Worm (Caenorhabditis elegans) whole organism, L1 larva: ENCODE results near the gene comt-4.

Experiments used
- C16A3.4 ChIP-seq: fragments of 150-350 bp; optimal IDR thresholded peaks from 2 replicates; lab custom pipeline; 2014; ENCODE audit warnings: missing biosample characterization, missing genetic modification characterization
- ceh-8 ChIP-seq: fragments of 200-800 bp; sonication (Bioruptor generic); optimal IDR thresholded peaks from 2 replicates; lab custom pipeline; 2018; ENCODE audit warnings: mild to moderate bottlenecking, missing genetic modification characterization, moderate library complexity, missing compliant biosample characterization
- ceh-82 ChIP-seq, 3 experiments: fragments of 150-350 bp in 1 of 3; sonication (generic microtip) in 2 of 3; optimal IDR thresholded peaks; 2 replicates each; lab custom pipeline; 2014 to 2017; ENCODE audit warnings: missing biosample characterization in 3 of 3, missing genetic modification characterization in 3 of 3
- ceh-88 ChIP-seq: fragments of 200-800 bp; sonication (Bioruptor generic); IDR thresholded peaks from 2 replicates; pipeline ENCODE4 v1.3.6; 2022; ENCODE audit warnings: missing genetic modification characterization, missing compliant biosample characterization
- hlh-4 ChIP-seq: sonication (generic microtip); optimal IDR thresholded peaks from 2 replicates; lab custom pipeline; 2016; ENCODE audit warnings: mild to moderate bottlenecking, missing genetic modification characterization, missing compliant biosample characterization
- jun-1 ChIP-seq: fragments of 150-350 bp; optimal IDR thresholded peaks from 2 replicates; lab custom pipeline; 2014; ENCODE audit warnings: missing biosample characterization, missing genetic modification reagents, missing genetic modification characterization
- lin-14 ChIP-seq: fragments of 200-800 bp; sonication (Bioruptor generic); optimal IDR thresholded peaks from 2 replicates; lab custom pipeline; 2018; ENCODE audit warnings: mild to moderate bottlenecking, missing genetic modification characterization, moderate library complexity, missing compliant biosample characterization
- lin-35 ChIP-seq, 2 experiments: fragments of 150-350 bp; optimal IDR thresholded peaks; 2 replicates each; lab custom pipeline; 2014; ENCODE audit warnings: missing biosample characterization in 2 of 2, missing genetic modification characterization in 2 of 2, missing genetic modification reagents in 2 of 2
- mdl-1 ChIP-seq, 2 experiments: fragments of 150-350 bp; optimal IDR thresholded peaks; 2 replicates each; lab custom pipeline; 2014 to 2017; ENCODE audit warnings: missing biosample characterization in 2 of 2, missing genetic modification characterization in 2 of 2, inconsistent platforms in 1 of 2
- nhr-20 ChIP-seq: sonication (generic microtip); optimal IDR thresholded peaks from 2 replicates; lab custom pipeline; 2016; ENCODE audit warnings: mild to moderate bottlenecking, missing genetic modification characterization, missing compliant biosample characterization
- pqm-1 ChIP-seq: sonication (generic microtip); optimal IDR thresholded peaks from 3 replicates; lab custom pipeline; 2017; ENCODE audit warnings: missing biosample characterization, missing genetic modification characterization
- unc-130 ChIP-seq: fragments of 150-350 bp; optimal IDR thresholded peaks from 2 replicates; lab custom pipeline; 2017; ENCODE audit warnings: missing biosample characterization, missing genetic modification characterization, inconsistent platforms
- unc-86 ChIP-seq: sonication (generic microtip); optimal IDR thresholded peaks from 2 replicates; lab custom pipeline; 2016; ENCODE audit warnings: missing genetic modification characterization, missing compliant biosample characterization
- ztf-11 ChIP-seq, 2 experiments: sonication (generic microtip); optimal IDR thresholded peaks; 2 replicates each; lab custom pipeline; 2016 to 2017; ENCODE audit warnings: missing genetic modification characterization in 2 of 2, missing biosample characterization in 1 of 2, missing compliant biosample characterization in 1 of 2

The comt-4 gene

ce11 chrV:1999531-2000094, 50.4 kb downstream of the comt-4 start, which contains the start of gene alh-5 (continued):
- TF ChIP-seq jun-1 (tag; lab: Kevin White, UChicago) (peak; percentile 3), ztf-11 (tag; optimal IDR thresholded peaks at IDR 0.05; lab: Kevin White, UChicago) (no peak), unc-86 (no peak), ceh-88 (no peak), hlh-4 (tag; lab: Kevin White, UChicago) (no peak), ceh-8 (GFP tag; lab: Kevin White, UChicago) (no peak), mdl-1 (tag; optimal IDR thresholded peaks at IDR 0.05; lab: Kevin White, UChicago) (no peak), ceh-82 (tag; optimal IDR thresholded peaks at IDR 0.05; lab: Kevin White, UChicago) (no peak), lin-35 (GFP tag; optimal IDR thresholded peaks at IDR 0.05; lab: Kevin White, UChicago) (peak in 1 of 2 experiments; percentile 22), lin-14 (GFP tag; lab: Kevin White, UChicago) (peak; percentile 71), nhr-20 (tag; lab: Kevin White, UChicago) (peak; percentile 51), unc-130 (no peak), pqm-1 (tag; lab: Kevin White, UChicago) (no peak), C16A3.4 (no peak)
